Fruit fly (Drosophila melanogaster): Measurements from ENCODE around the gene Cmpk.

Cmpk gene

DNA sequence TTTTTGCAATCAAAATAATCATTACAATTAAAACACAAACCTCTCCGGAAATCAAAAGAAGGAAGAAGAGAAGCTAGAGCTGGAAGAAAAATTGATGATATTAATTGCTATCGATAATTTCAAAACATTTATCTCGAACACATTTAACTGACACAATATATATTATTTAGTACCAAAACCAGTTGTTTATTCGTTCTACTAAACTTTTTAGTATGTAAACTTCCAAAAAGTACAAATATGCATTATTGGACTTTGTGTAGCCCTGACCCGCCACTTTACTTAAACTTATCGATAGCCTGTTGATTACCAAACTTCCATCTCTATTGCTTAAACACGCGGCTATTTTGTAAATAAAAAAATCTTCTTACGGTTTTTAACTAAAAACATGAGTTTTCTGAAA is 4.0 kb upstream of the Cmpk start, which contains the start of the genes RpL34a and Trmt61 (continued):
- peak; percentile 58 for TF ChIP-seq CG9215 (GFP tag; IDR thresholded peaks at IDR 0.05)
- peak; percentile 19; the same call in 1 of the 2 replicates for TF ChIP-seq esg (GFP tag; conservative IDR thresholded peaks at IDR 0.05)
- TF ChIP-seq lilli (GFP tag; optimal IDR thresholded peaks at IDR 0.05), result peak; percentile 79
- TF ChIP-seq CG17385 (GFP tag; optimal IDR thresholded peaks at IDR 0.05), result peak; percentile 99
- peak; percentile 77 for TF ChIP-seq CG31365 (tag; optimal IDR thresholded peaks at IDR 0.05)
- TF ChIP-seq CG32767 (GFP tag; IDR thresholded peaks at IDR 0.05), result peak; percentile 79
- peak; percentile 81 for TF ChIP-seq Jarid2 (GFP tag; optimal IDR thresholded peaks at IDR 0.05)
- TF ChIP-seq Camta (GFP tag; optimal IDR thresholded peaks at IDR 0.05), result peak; percentile 88
- peak; percentile 86 for TF ChIP-seq Hsf (GFP tag; optimal IDR thresholded peaks at IDR 0.05)
- TF ChIP-seq Atf-2 (GFP tag; optimal IDR thresholded peaks at IDR 0.05), result peak; percentile 64
- TF ChIP-seq ab (GFP tag; optimal IDR thresholded peaks at IDR 0.05), result no peak
- no peak for TF ChIP-seq hth (optimal IDR thresholded peaks at IDR 0.05)
- no peak for TF ChIP-seq ftz-f1 (GFP tag; optimal IDR thresholded peaks at IDR 0.05)
- TF ChIP-seq Sry-β (GFP tag; optimal IDR thresholded peaks at IDR 0.05), result peak; percentile 53
- peak; percentile 91 for TF ChIP-seq CG7987 (GFP tag; optimal IDR thresholded peaks at IDR 0.05)
- peak; percentile 59 for TF ChIP-seq CG9797 (GFP tag; optimal IDR thresholded peaks at IDR 0.05)
- no peak for TF ChIP-seq CG3838 (GFP tag; optimal IDR thresholded peaks at IDR 0.05)
- TF ChIP-seq CG15073 (GFP tag; optimal IDR thresholded peaks at IDR 0.05), result no peak
- TF ChIP-seq seq (GFP tag; IDR thresholded peaks at IDR 0.05), result no peak; the same call in 1 of the 2 replicates
- peak; percentile 87 for TF ChIP-seq CG17829 (tag; optimal IDR thresholded peaks at IDR 0.05)
- no peak; the same call in 1 of the 2 replicates for TF ChIP-seq Drgx (GFP tag; IDR thresholded peaks at IDR 0.05)
- TF ChIP-seq Spps (tag; optimal IDR thresholded peaks at IDR 0.05), result peak; percentile 79
- peak; percentile 72 for TF ChIP-seq chn (GFP tag; optimal IDR thresholded peaks at IDR 0.05)
- peak; percentile 68 for TF ChIP-seq CG15696 (tag; optimal IDR thresholded peaks at IDR 0.05)
- peak; percentile 83 for TF ChIP-seq tap (tag; optimal IDR thresholded peaks at IDR 0.05)
- peak; percentile 60; the same call in 1 of the 2 replicates for TF ChIP-seq Taf1 (GFP tag; IDR thresholded peaks at IDR 0.05)
- TF ChIP-seq row (GFP tag; IDR thresholded peaks at IDR 0.05), result peak; percentile 79
- no peak for TF ChIP-seq Doc2 (GFP tag; IDR thresholded peaks at IDR 0.05)
- peak; percentile 66 for TF ChIP-seq CG10321 (GFP tag; IDR thresholded peaks at IDR 0.05)
- TF ChIP-seq Ets65A (GFP tag), result peak; percentile 95
- TF ChIP-seq CG15514 (GFP tag; optimal IDR thresholded peaks at IDR 0.05), result peak; percentile 91
- peak; percentile 82 for TF ChIP-seq CG12071 (GFP tag; optimal IDR thresholded peaks at IDR 0.05)
- peak; percentile 84 for TF ChIP-seq CG7839 (tag; optimal IDR thresholded peaks at IDR 0.05)
- TF ChIP-seq jing (GFP tag; optimal IDR thresholded peaks at IDR 0.05), result peak; percentile 41
- TF ChIP-seq H2.0 (GFP tag; IDR thresholded peaks at IDR 0.05), result no peak
- TF ChIP-seq Awh (GFP tag; IDR thresholded peaks at IDR 0.05), result peak; percentile 63; the same call in 1 of the 2 replicates
- TF ChIP-seq CG3847 (GFP tag; IDR thresholded peaks at IDR 0.05), result peak; percentile 68
- peak; percentile 45 for TF ChIP-seq CG6272 (GFP tag; IDR thresholded peaks at IDR 0.05)
- TF ChIP-seq CG3065 (GFP tag; optimal IDR thresholded peaks at IDR 0.05), result peak; percentile 78
- TF ChIP-seq CG14710 (tag; optimal IDR thresholded peaks at IDR 0.05), result peak; percentile 95
- peak; percentile 80 for TF ChIP-seq Xbp1 (GFP tag; optimal IDR thresholded peaks at IDR 0.05)
- peak; percentile 84 for TF ChIP-seq Atf6 (GFP tag; IDR thresholded peaks at IDR 0.05)
- TF ChIP-seq bsh (GFP tag; optimal IDR thresholded peaks at IDR 0.05), result peak in 1 of 2 experiments; percentile 77
- TF ChIP-seq CG1832 (GFP tag; optimal IDR thresholded peaks at IDR 0.05), result no peak
- TF ChIP-seq CG3407 (GFP tag; optimal IDR thresholded peaks at IDR 0.05), result peak; percentile 73
- peak; percentile 83 for TF ChIP-seq kah (GFP tag; optimal IDR thresholded peaks at IDR 0.05)
- TF ChIP-seq CG3726 (GFP tag; IDR thresholded peaks at IDR 0.05), result peak; percentile 69; the same call in 1 of the 3 replicates
- TF ChIP-seq tup (GFP tag; optimal IDR thresholded peaks at IDR 0.05), result peak; percentile 19
- peak; percentile 77 for TF ChIP-seq NK7.1 (GFP tag; optimal IDR thresholded peaks at IDR 0.05)
- peak; percentile 54 for TF ChIP-seq GATAe (GFP tag; conservative IDR thresholded peaks at IDR 0.05)
- peak; percentile 78 for TF ChIP-seq Ptx1 (GFP tag; IDR thresholded peaks at IDR 0.05)
- TF ChIP-seq NfI (GFP tag; optimal IDR thresholded peaks at IDR 0.05), result peak; percentile 90

Measured in whole organism, embryonic.